Worm (Caenorhabditis elegans): ENCODE data around the gene F59B2.13.

ce11 chrIII:9045838-9046237 is 19.0 kb upstream of the F59B2.13 start, which contains the start of gene R107.2:
- no peak for TF ChIP-seq rcor-1 (GFP tag; IDR thresholded peaks at IDR 0.05)
- no peak for TF ChIP-seq F37B4.10 (GFP tag; IDR thresholded peaks at IDR 0.05)
- no peak for TF ChIP-seq K12H6.12 (tag; optimal IDR thresholded peaks at IDR 0.05)
- TF ChIP-seq snpc-4 (GFP tag; optimal IDR thresholded peaks at IDR 0.05): no peak
- TF ChIP-seq snpc-4 (tag; optimal IDR thresholded peaks at IDR 0.05): no peak
- no peak for TF ChIP-seq F52B5.7 (tag; optimal IDR thresholded peaks at IDR 0.05)
